Worm (Caenorhabditis elegans): ENCODE results near the gene F39F10.5.

Gene F39F10.5

DNA sequence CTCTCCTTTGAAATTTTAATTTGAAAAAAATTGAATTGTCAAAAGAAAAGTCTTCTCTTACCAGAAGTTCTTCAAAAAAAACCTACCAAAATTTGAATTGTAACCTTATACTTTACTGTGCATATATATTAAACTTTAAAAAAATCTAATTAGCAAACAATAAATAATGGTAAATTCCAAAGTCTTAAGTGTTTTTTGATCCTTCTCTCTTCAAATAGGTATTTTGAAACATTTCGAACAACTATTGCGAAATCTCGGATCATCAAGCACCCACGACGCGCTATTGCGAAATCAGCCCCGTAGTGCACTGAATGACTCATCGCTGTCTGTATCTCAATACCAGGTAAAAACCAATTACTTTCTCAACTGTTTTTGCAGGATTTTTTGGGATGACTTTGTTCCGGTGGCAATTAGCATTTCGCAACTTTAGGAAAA lies 17.1 kb upstream of the F39F10.5 start (continued):
- TF ChIP-seq pha-4 (tag; optimal IDR thresholded peaks at IDR 0.05) (peak; percentile 69), ceh-27 (GFP tag; optimal IDR thresholded peaks at IDR 0.05) (peak; percentile 79)

DNA sequence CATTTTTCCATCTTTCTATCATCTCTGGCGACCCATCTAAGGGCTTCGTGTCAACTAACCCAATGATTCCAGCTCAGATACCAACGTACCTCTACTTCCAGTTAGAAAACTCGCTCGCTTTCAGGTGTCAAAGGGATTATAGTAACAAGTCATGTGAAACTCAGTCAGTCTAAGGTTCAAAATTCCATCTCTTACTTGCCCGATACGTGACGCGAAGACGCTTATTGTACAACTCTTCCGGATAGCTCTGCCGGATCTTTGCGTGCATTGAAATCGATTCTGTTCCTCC lies 16.7 kb upstream of the F39F10.5 start:
- TF ChIP-seq cebp-2 (GFP tag; IDR thresholded peaks at IDR 0.05) (0 out of 2 replicates have a peak, but pooled peaks have one; percentile 18), ama-1 (optimal IDR thresholded peaks at IDR 0.05) (peak; percentile 97), ama-1 (GFP tag; optimal IDR thresholded peaks at IDR 0.05) (no peak), nfya-2 (GFP tag; IDR thresholded peaks at IDR 0.05) (0 out of 2 replicates have a peak, but pooled peaks have one; percentile 63), zim-3 (tag; optimal IDR thresholded peaks at IDR 0.05) (no peak), madf-3 (GFP tag; IDR thresholded peaks at IDR 0.05) (peak; percentile 57), Y53F4B.3 (GFP tag; IDR thresholded peaks at IDR 0.05) (no peak), gei-17 (GFP tag; optimal IDR thresholded peaks at IDR 0.05) (no peak), hmg-1.2 (GFP tag; IDR thresholded peaks at IDR 0.05) (no peak), zfh-2 (GFP tag; conservative IDR thresholded peaks at IDR 0.05) (no peak)

DNA sequence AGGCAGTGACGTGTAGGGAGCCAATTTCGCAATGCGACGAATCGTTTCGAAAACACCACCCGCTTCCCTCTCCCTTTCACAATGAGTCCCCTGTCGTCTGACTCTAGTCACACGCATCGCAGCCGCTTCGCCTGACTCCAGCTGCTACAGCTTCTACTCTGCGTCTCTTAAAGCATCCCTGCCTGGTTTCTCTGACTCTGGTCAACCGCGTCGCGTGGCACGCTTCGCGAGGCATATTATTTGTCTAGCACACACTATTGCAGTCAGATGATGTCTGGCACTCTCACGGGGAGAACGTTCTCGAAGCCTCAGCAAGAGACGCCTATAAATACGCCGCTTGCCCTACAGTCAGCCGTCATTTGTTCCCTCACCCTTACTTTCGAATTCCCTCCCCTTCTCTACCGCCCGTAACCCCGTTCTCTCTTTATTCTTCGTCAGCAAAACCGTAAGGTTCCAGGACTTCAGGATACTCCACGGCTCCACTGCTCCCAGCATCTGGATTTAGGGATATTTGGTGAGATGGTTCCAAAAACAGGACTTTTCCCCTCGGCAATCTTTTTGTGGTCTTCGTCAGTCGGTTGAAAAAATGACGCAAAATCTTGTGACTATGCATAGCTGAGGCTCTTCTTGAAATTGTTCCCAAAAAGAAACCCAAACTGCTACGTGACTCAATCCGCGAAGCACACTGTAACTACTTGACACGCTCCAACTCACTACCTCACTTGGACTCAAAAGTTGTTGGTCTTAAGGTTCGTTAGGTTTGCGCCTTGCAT lies 16.2 kb upstream of the F39F10.5 start:
- TF ChIP-seq ztf-18 (tag; optimal IDR thresholded peaks at IDR 0.05), result peak; percentile 56
- TF ChIP-seq lin-40 (tag; optimal IDR thresholded peaks at IDR 0.05), result peak; percentile 98
- no peak for TF ChIP-seq F49E8.2 (tag; optimal IDR thresholded peaks at IDR 0.05; ENCODE audit: insufficient read depth)
- TF ChIP-seq ama-1 (optimal IDR thresholded peaks at IDR 0.05), result peak; percentile 99
- TF ChIP-seq ama-1 (GFP tag; optimal IDR thresholded peaks at IDR 0.05), result peak in 1 of 2 experiments; percentile 82
- no peak for TF ChIP-seq snpc-3.4 (tag; optimal IDR thresholded peaks at IDR 0.05)
- no peak for TF ChIP-seq ztf-28 (GFP tag; IDR thresholded peaks at IDR 0.05)
- TF ChIP-seq B0019.2 (GFP tag; conservative IDR thresholded peaks at IDR 0.05), result no peak
- TF ChIP-seq ztf-22 (GFP tag; optimal IDR thresholded peaks at IDR 0.05), result peak; percentile 77
- no peak for TF ChIP-seq tbx-9 (tag; optimal IDR thresholded peaks at IDR 0.05; ENCODE audit: borderline replicate concordance)
- peak; percentile 76 for TF ChIP-seq tbp1 (GFP tag; optimal IDR thresholded peaks at IDR 0.05)
- peak; percentile 91 for TF ChIP-seq pbrm-1 (GFP tag; IDR thresholded peaks at IDR 0.05)
- TF ChIP-seq hsf-1 (GFP tag; IDR thresholded peaks at IDR 0.05), result peak; percentile 99
- 0 out of 2 replicates have a peak, but pooled peaks have one; percentile 3 for TF ChIP-seq cebp-2 (GFP tag; IDR thresholded peaks at IDR 0.05)
- TF ChIP-seq ztf-3 (GFP tag; optimal IDR thresholded peaks at IDR 0.05), result peak; percentile 83
- TF ChIP-seq atf-7 (tag; optimal IDR thresholded peaks at IDR 0.05), result peak; percentile 97
- no peak for TF ChIP-seq ceh-40 (GFP tag; IDR thresholded peaks at IDR 0.05)
- TF ChIP-seq ceh-58 (GFP tag; IDR thresholded peaks at IDR 0.05), result no peak
- peak; percentile 97 for TF ChIP-seq ceh-27 (GFP tag; optimal IDR thresholded peaks at IDR 0.05)
- TF ChIP-seq nfyb-1 (GFP tag; IDR thresholded peaks at IDR 0.05), result peak; percentile 96
- no peak for TF ChIP-seq C17E4.6 (GFP tag; IDR thresholded peaks at IDR 0.05)
- TF ChIP-seq mel-28 (tag; optimal IDR thresholded peaks at IDR 0.05; ENCODE audit: borderline replicate concordance), result peak; percentile 87
- peak; percentile 100 for TF ChIP-seq cebp-1 (GFP tag; IDR thresholded peaks at IDR 0.05)
- peak; percentile 100 for TF ChIP-seq cebp-1 (tag; optimal IDR thresholded peaks at IDR 0.05)
- TF ChIP-seq efl-1 (GFP tag; optimal IDR thresholded peaks at IDR 0.05), result no peak
- no peak for TF ChIP-seq F10E7.11 (tag; optimal IDR thresholded peaks at IDR 0.05)
- no peak; the same call in 1 of the 2 replicates for TF ChIP-seq egl-18 (GFP tag; IDR thresholded peaks at IDR 0.05)
- no peak for TF ChIP-seq mes-4 (tag; optimal IDR thresholded peaks at IDR 0.05)
- TF ChIP-seq nhr-80 (tag; optimal IDR thresholded peaks at IDR 0.05), result peak; percentile 91
- peak; percentile 32 for TF ChIP-seq ets-4 (GFP tag; optimal IDR thresholded peaks at IDR 0.05)
- TF ChIP-seq somi-1 (GFP tag; optimal IDR thresholded peaks at IDR 0.05), result peak; percentile 95
- TF ChIP-seq repo-1 (tag; optimal IDR thresholded peaks at IDR 0.05), result peak; percentile 78
- 0 out of 2 replicates have a peak, but pooled peaks have one; percentile 19 for TF ChIP-seq ztf-6 (GFP tag; IDR thresholded peaks at IDR 0.05)
- no peak for TF ChIP-seq him-1 (tag; optimal IDR thresholded peaks at IDR 0.05)
- peak; percentile 66 for TF ChIP-seq nhr-179 (tag; optimal IDR thresholded peaks at IDR 0.05)
- peak; percentile 63 for TF ChIP-seq nhr-90 (tag; optimal IDR thresholded peaks at IDR 0.05)
- peak; percentile 87; the same call in 1 of the 2 replicates for TF ChIP-seq egl-44 (GFP tag; IDR thresholded peaks at IDR 0.05)
